Worm (Caenorhabditis elegans): ENCODE results near the gene T01C8.3.

DNA sequence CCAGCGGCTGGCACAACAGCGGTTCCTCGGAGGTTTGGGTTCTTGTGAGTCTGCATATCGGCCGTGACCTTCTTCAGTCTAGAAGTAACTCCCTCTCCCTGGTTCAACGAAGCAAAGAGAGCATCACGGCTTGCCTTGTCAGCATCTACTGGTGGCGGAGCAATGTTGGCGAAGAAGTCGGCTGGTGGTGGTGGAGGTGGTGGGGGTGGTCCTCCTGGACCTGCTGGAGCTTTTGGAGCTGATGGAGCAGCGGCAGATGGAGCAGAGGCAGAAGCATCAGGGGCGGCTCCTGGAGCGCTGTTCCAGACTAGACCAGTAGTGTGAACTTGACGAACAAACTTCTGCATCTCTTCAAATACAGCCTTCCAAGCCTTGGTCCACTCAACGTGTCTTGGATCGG, 25.5 kb upstream of the T01C8.3 start:
- TF ChIP-seq jun-1 (tag; optimal IDR thresholded peaks at IDR 0.05) (no peak), unc-62 (GFP tag; optimal IDR thresholded peaks at IDR 0.05) (no peak), nhr-43 (tag; optimal IDR thresholded peaks at IDR 0.05; ENCODE audit: poor library complexity, severe bottlenecking) (no peak), ztf-11 (tag; optimal IDR thresholded peaks at IDR 0.05) (no peak), sea-2 (GFP tag; optimal IDR thresholded peaks at IDR 0.05) (no peak), zag-1 (tag; optimal IDR thresholded peaks at IDR 0.05) (no peak), pqm-1 (tag; optimal IDR thresholded peaks at IDR 0.05) (no peak), nhr-67 (tag; optimal IDR thresholded peaks at IDR 0.05) (no peak), lin-39 (tag; optimal IDR thresholded peaks at IDR 0.05) (no peak), daf-12 (tag; optimal IDR thresholded peaks at IDR 0.05) (no peak), nhr-76 (tag; optimal IDR thresholded peaks at IDR 0.05) (no peak), elt-1 (tag; optimal IDR thresholded peaks at IDR 0.05) (no peak), pha-4 (tag; optimal IDR thresholded peaks at IDR 0.05) (no peak), fos-1 (tag; optimal IDR thresholded peaks at IDR 0.05) (no peak)

All from whole organism, L3 larva.